Fruit fly (Drosophila melanogaster) whole organism, adult: ENCODE data around the gene Sugb.

Experiments
- CG11617 ChIP-seq: fragments of 200-800 bp; sonication (Bioruptor generic); optimal IDR thresholded peaks from 2 replicates; lab custom pipeline; 2017; ENCODE audit warnings: mild to moderate bottlenecking, missing biosample characterization, missing genetic modification reagents, missing genetic modification characterization
- CG12768 ChIP-seq: fragments of 200-800 bp; sonication (Bioruptor generic); optimal IDR thresholded peaks from 2 replicates; lab custom pipeline; 2017; ENCODE audit warnings: missing biosample characterization, missing genetic modification characterization, mild to moderate bottlenecking, moderate library complexity, missing genetic modification reagents
- CG1620 ChIP-seq: fragments of 200-800 bp; sonication (Bioruptor generic); optimal IDR thresholded peaks from 2 replicates; lab custom pipeline; 2016; ENCODE audit warnings: missing biosample characterization, missing genetic modification characterization
- CG33017 ChIP-seq: fragments of 200-800 bp; sonication (Bioruptor generic); optimal IDR thresholded peaks from 2 replicates; lab custom pipeline; 2018; ENCODE audit warnings: missing biosample characterization, mild to moderate bottlenecking, missing genetic modification characterization, moderate library complexity
- CG5204 ChIP-seq: fragments of 200-800 bp; sonication (Bioruptor generic); optimal IDR thresholded peaks from 2 replicates; lab custom pipeline; 2016; ENCODE audit warnings: missing biosample characterization, missing genetic modification characterization
- CG7045 ChIP-seq: fragments of 200-800 bp; sonication (Bioruptor generic); optimal IDR thresholded peaks from 2 replicates; lab custom pipeline; 2017; ENCODE audit warnings: missing biosample characterization, mild to moderate bottlenecking, missing genetic modification characterization
- CG7101 ChIP-seq: fragments of 200-800 bp; sonication (Bioruptor generic); optimal IDR thresholded peaks from 2 replicates; lab custom pipeline; 2018; ENCODE audit warnings: missing biosample characterization, mild to moderate bottlenecking, missing genetic modification characterization, moderate library complexity
- Crg-1 ChIP-seq: fragments of 200-800 bp; sonication (Bioruptor generic); optimal IDR thresholded peaks from 2 replicates; lab custom pipeline; 2016; ENCODE audit warnings: missing biosample characterization, missing genetic modification characterization
- Hr96 ChIP-seq: fragments of 200-800 bp; sonication (Bioruptor generic); optimal IDR thresholded peaks from 2 replicates; lab custom pipeline; 2016; ENCODE audit warnings: missing biosample characterization, missing genetic modification characterization
- Mnt ChIP-seq: fragments of 200-800 bp; sonication (Bioruptor generic); optimal IDR thresholded peaks from 2 replicates; lab custom pipeline; 2016; ENCODE audit warnings: missing biosample characterization, mild to moderate bottlenecking, missing genetic modification characterization

DNA sequence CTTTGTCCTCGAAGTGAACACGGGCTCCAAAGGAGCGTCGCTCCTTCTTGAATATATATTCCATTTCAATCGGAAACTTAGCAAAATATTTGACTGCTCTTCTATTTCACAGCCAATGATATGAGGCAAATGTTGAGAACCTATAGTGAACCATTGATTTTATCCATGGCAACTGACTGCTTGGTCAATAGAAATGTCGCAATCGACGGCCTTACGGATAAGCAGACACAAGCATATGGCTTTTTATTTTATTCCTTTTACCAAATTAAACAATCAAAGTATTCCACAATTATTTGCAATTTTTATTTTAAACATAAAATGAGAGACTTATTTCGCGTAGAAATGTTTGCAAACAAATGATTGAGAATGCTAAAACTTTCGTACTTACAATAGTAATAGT lies 15.4 kb downstream of the Sugb start, which contains the start of gene Dnai2:
- TF ChIP-seq CG12768 = no peak
- TF ChIP-seq CG5204 (GFP tag; lab: Kevin White, UChicago) = no peak
- TF ChIP-seq CG7101 (tag; lab: Kevin White, UChicago) = no peak
- no peak for TF ChIP-seq CG1620 (GFP tag; lab: Kevin White, UChicago)
- no peak for TF ChIP-seq CG33017 (tag; lab: Kevin White, UChicago)
- TF ChIP-seq CG7045 (GFP tag; lab: Kevin White, UChicago) = no peak
- no peak for TF ChIP-seq Mnt
- no peak for TF ChIP-seq Hr96
- no peak for TF ChIP-seq CG11617
- no peak for TF ChIP-seq Crg-1
